Fruit fly (Drosophila melanogaster) whole organism, larva: Measurements from ENCODE around the gene Cdc37.

ENCODE experiments used
- noc ChIP-seq: fragments of 200-800 bp; sonication (Bioruptor generic); optimal IDR thresholded peaks from 3 replicates; lab custom pipeline; 2019; ENCODE audit warnings: missing biosample characterization, mild to moderate bottlenecking, missing genetic modification characterization, moderate library complexity

Gene Cdc37

dm6 chr3L:1797005-1797404 is 1.8 kb downstream of the Cdc37 start, which contains the start of gene CG12020:
Gene CG12020 (plus strand): TSS chr3L:1797305.
- TF ChIP-seq noc (tag; lab: Kevin White, UChicago) = no peak

- no peak for TF ChIP-seq noc (tag; lab: Kevin White, UChicago)
Measured at dm6 chr3L:1798649-1799048, 3.5 kb downstream of the Cdc37 start, which contains the start of gene Patj. Gene Patj (plus strand): TSS chr3L:1798803.

dm6 chr3L:1802802-1803201 is 7.6 kb downstream of the Cdc37 start, which contains the start of the genes JTBR and CG42676:
Gene JTBR (minus strand): TSS chr3L:1802856.
Gene CG42676 (plus strand): TSS chr3L:1803107.
- TF ChIP-seq noc (tag; lab: Kevin White, UChicago) = no peak

- TF ChIP-seq noc (tag; lab: Kevin White, UChicago) = peak; percentile 42
Measured at dm6 chr3L:1808631-1809030, 13.4 kb downstream of the Cdc37 start.

DNA sequence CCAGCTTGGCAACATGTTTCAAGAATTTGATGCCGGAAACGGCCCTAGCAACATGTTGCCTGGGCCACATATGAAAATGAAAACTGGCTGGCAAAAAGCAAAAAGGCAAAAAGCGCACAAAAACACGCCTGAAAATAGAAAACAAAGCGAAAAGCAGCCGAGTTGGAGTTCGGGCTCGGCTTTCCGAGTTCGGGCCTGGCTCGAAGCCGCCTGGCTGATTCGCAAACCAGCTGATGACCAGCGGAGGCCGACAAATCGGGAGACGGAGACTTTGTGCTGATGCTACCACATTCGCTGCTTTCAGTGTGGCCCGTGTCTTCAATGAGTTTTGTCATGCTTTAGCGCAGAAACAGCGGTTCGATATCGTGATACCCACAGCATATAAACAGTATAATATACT is 15.1 kb downstream of the Cdc37 start, which contains the start of gene GV1:
Gene GV1, plus strand, starts transcription at position 301 of the 400 bp plus-strand sequence.
- no peak for TF ChIP-seq noc (tag; lab: Kevin White, UChicago)

DNA sequence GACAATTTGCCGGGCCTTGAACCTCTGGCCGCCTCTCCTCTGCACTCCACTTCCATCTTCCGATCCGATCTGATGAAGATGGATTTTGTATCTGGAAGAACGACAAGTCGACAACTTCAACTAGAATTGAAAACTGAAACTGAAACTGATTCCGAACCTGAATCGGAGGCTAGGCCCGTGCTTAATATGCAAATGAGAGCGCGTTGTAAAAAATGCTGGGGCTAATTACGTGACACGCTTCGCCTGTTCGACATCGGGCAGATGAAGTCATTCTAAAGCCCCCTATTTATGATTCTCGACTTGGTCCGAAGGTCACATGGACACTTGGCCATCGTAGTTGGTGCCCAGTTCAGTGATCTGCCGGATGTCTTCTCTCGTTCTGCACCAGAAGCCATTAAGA is 21.4 kb downstream of the Cdc37 start:
- TF ChIP-seq noc (tag; lab: Kevin White, UChicago) = no peak

dm6 chr3L:1817405-1817804 is 22.2 kb downstream of the Cdc37 start:
- TF ChIP-seq noc (tag; lab: Kevin White, UChicago) = no peak

DNA sequence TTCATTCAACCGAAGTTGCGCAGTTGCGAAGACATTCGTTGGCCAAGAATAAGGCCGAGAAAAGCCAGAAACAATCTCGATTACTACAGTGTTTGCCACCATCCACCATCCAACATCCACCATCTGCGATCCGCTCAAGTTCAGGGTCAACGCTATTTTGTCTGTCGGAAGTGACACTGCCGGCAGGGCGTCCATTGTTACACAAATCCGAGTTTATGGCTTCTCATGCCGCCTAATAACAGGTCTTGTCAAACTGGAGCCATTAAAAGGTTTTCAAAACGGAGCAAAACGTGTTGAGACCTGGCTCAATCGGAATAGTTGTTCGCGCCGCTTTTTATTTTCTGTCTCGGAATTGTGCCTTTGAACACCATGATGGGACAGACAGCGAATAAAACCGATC is 23.6 kb downstream of the Cdc37 start:
- TF ChIP-seq noc (tag; lab: Kevin White, UChicago) = no peak

dm6 chr3L:1821140-1821539 is 25.9 kb downstream of the Cdc37 start:
- TF ChIP-seq noc (tag; lab: Kevin White, UChicago) = no peak

DNA sequence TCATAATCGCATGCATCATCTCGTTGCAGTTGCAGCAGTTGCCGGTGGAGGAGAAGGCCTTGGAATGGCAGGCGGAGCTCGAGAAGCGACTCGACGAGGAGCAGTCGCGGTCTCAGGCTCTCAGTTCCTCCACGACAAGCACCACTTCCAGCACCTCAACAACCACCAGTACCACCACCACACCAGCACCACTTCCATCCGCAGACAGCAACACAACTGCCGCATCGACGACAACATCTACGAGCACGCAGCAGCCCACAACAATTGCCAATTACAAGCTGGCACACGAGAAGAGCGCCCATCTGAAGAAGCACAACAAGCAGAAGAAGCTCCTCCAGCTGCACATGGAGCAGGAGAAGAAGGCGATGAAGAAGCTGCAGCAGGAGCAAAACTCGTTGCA is 27.2 kb downstream of the Cdc37 start:
- TF ChIP-seq noc (tag; lab: Kevin White, UChicago) = no peak

- no peak for TF ChIP-seq noc (tag; lab: Kevin White, UChicago)
Measured at dm6 chr3L:1827809-1828371, 32.7 kb downstream of the Cdc37 start.

- no peak for TF ChIP-seq noc (tag; lab: Kevin White, UChicago)
Measured at dm6 chr3L:1829539-1829938, 34.3 kb downstream of the Cdc37 start.

dm6 chr3L:1831753-1832268 is 36.6 kb downstream of the Cdc37 start, which contains the start of gene Cpr62Ba:
Gene Cpr62Ba (minus strand): TSS chr3L:1831783.
- no peak for TF ChIP-seq noc (tag; lab: Kevin White, UChicago)

DNA sequence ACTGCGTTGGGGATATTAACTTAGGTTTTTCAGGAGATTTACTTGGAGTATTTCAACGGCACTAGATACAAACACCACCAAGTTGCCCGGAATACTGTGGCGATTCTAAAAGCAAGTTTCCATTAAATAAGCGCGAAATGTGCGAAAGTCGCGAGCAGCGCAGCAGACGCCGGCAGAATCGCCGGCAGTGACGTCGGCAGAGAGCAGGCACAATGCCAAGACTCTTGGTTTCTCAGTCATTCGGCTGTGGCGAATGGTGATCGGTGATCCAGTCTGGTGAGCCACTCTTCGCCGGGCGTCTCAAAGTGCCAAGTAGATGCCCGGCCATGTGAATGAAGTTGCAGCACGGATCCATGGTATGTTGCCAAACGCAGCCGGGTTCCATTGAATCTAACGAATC is 39.9 kb downstream of the Cdc37 start, which contains the start of gene Cpr62Bb:
Gene Cpr62Bb, minus strand, starts transcription at position 101 of the 400 bp plus-strand sequence.
- no peak for TF ChIP-seq noc (tag; lab: Kevin White, UChicago)

DNA sequence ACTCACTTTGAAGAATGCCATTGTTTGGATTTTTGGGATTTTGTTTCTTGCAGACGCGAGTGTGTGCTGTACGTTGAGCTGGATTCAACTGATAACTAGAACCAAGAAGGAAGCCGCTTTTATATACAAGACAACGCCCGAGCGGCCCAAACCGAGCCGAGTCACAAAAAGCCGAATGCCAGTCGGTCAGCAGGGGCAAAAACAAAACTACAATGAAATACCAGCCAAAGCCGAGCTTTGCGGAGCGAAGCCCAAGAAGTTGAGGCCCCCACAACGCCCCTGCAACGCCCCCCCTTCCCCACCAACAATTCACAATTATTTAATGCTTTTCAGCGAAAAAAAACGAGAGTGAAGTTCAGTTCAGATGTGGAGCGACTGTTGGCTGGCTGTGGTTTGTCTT is 46.8 kb downstream of the Cdc37 start, which contains the start of gene Cpr62Bc:
Gene Cpr62Bc, minus strand, starts transcription at position 101 of the 400 bp plus-strand sequence.
- TF ChIP-seq noc (tag; lab: Kevin White, UChicago) = no peak

DNA sequence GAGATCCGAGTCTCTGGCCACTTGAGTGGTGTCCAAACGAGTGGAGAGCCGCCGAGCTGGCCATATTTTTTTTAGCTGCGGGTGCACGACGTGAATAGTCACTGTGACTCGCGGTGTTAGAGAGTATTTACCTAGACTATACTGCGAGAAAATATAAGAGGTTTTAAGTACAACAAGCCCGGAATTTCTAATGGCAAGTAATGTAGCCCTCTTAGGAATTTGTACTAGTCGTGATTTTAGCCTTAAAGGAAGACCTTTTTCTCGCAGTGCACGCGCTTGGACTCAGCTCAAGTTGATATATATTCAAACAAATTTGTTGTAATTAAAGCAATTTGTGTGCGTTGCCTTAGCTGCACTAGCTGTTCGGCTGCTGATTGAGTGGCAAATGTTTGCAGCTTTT is 49.4 kb downstream of the Cdc37 start:
- no peak for TF ChIP-seq noc (tag; lab: Kevin White, UChicago)
